Fruit fly (Drosophila melanogaster) whole organism, embryonic: ENCODE measurements around the gene zfh2.
A peak's percentile ranks its signal among the peaks of the same experiment; 100 is the strongest.

ENCODE experiments used
- B-H1 ChIP-seq: fragments of 200-800 bp; sonication (Bioruptor generic); IDR thresholded peaks from 3 replicates; pipeline ENCODE4 v1.3.6; 2022; ENCODE audit warnings: missing biosample characterization, missing genetic modification characterization
- CG11504 ChIP-seq: fragments of 200-800 bp; sonication (Bioruptor generic); optimal IDR thresholded peaks from 3 replicates; lab custom pipeline; 2019; ENCODE audit warnings: missing biosample characterization, mild to moderate bottlenecking, missing genetic modification characterization, moderate library complexity
- CG11723 ChIP-seq: fragments of 200-800 bp; sonication (Bioruptor generic); optimal IDR thresholded peaks from 2 replicates; lab custom pipeline; 2017; ENCODE audit warnings: missing biosample characterization, mild to moderate bottlenecking, missing genetic modification characterization
- CG13894 ChIP-seq: fragments of 200-800 bp; sonication (Bioruptor generic); optimal IDR thresholded peaks from 3 replicates; lab custom pipeline; 2018; ENCODE audit warnings: missing biosample characterization, mild to moderate bottlenecking, missing genetic modification characterization, moderate library complexity
- CG14667 ChIP-seq: fragments of 200-800 bp; sonication (Bioruptor generic); IDR thresholded peaks from 2 replicates; pipeline ENCODE4 v1.3.6; 2022; ENCODE audit warnings: missing biosample characterization, missing genetic modification characterization
- CG14710 ChIP-seq: fragments of 200-800 bp; sonication (Bioruptor generic); optimal IDR thresholded peaks from 3 replicates; lab custom pipeline; 2019; ENCODE audit warnings: missing biosample characterization, mild to moderate bottlenecking, missing genetic modification characterization, moderate library complexity
- CG2875 ChIP-seq: fragments of 200-800 bp; sonication (Bioruptor generic); optimal IDR thresholded peaks from 2 replicates; lab custom pipeline; 2017; ENCODE audit warnings: missing biosample characterization, mild to moderate bottlenecking, missing genetic modification characterization, missing genetic modification reagents
- CG3065 ChIP-seq: fragments of 200-800 bp; sonication (Bioruptor generic); optimal IDR thresholded peaks from 2 replicates; lab custom pipeline; 2016; ENCODE audit warnings: missing biosample characterization, missing genetic modification characterization
- CG33557 ChIP-seq: fragments of 200-800 bp; sonication (Bioruptor generic); optimal IDR thresholded peaks from 2 replicates; lab custom pipeline; 2019; ENCODE audit warnings: missing biosample characterization, mild to moderate bottlenecking, missing genetic modification characterization, moderate library complexity
- CG34376 ChIP-seq: fragments of 200-800 bp; sonication (Bioruptor generic); optimal IDR thresholded peaks from 2 replicates; lab custom pipeline; 2018; ENCODE audit warnings: missing biosample characterization, mild to moderate bottlenecking, missing genetic modification characterization
- CG34422 ChIP-seq: fragments of 200-800 bp; sonication (Bioruptor generic); IDR thresholded peaks from 3 replicates; pipeline ENCODE4 v1.3.6; 2022; ENCODE audit warnings: missing biosample characterization, missing genetic modification characterization
- CG3838 ChIP-seq: fragments of 200-800 bp; sonication (Bioruptor generic); optimal IDR thresholded peaks from 3 replicates; lab custom pipeline; 2016; ENCODE audit warnings: missing biosample characterization, missing genetic modification characterization
- CG4282 ChIP-seq: fragments of 200-800 bp; sonication (Bioruptor generic); optimal IDR thresholded peaks from 2 replicates; lab custom pipeline; 2016; ENCODE audit warnings: missing biosample characterization, missing genetic modification characterization
- CG4404 ChIP-seq: fragments of 200-800 bp; sonication (Bioruptor generic); IDR thresholded peaks from 2 replicates; pipeline ENCODE4 v1.3.6; 2022; ENCODE audit warnings: missing biosample characterization, missing genetic modification characterization
- CG6791 ChIP-seq: fragments of 200-800 bp; sonication (Bioruptor generic); IDR thresholded peaks from 3 replicates; pipeline ENCODE4 v1.3.6; 2022; ENCODE audit warnings: missing biosample characterization, missing genetic modification characterization; ENCODE audit not compliant: partially characterized antibody
- CG8359 ChIP-seq: fragments of 200-800 bp; sonication (Bioruptor generic); optimal IDR thresholded peaks from 2 replicates; lab custom pipeline; 2017; ENCODE audit warnings: missing biosample characterization, mild to moderate bottlenecking, missing genetic modification characterization, borderline replicate concordance
- CG9932 ChIP-seq: fragments of 200-800 bp; sonication (Bioruptor generic); IDR thresholded peaks from 2 replicates; pipeline ENCODE4 v1.3.6; 2022; ENCODE audit warnings: missing biosample characterization, missing genetic modification characterization
- CkIIα-i1 ChIP-seq: fragments of 200-800 bp; sonication (Bioruptor generic); IDR thresholded peaks from 2 replicates; pipeline ENCODE4 v1.3.6; 2022; ENCODE audit warnings: missing biosample characterization, missing genetic modification characterization
- CrebB ChIP-seq: fragments of 200-800 bp; sonication (Bioruptor generic); optimal IDR thresholded peaks from 3 replicates; lab custom pipeline; 2018; ENCODE audit warnings: missing biosample characterization, mild to moderate bottlenecking, missing genetic modification characterization
- Ets65A ChIP-seq: fragments of 200-800 bp; sonication (Bioruptor generic); peaks from one replicate; lab custom pipeline; 2016; ENCODE audit warnings: missing biosample characterization, missing genetic modification characterization
- Gug ChIP-seq: fragments of 200-800 bp; sonication (Bioruptor generic); IDR thresholded peaks from 4 replicates; pipeline ENCODE4 v1.3.6; 2022; ENCODE audit warnings: missing biosample characterization, missing genetic modification characterization
- HLH4C ChIP-seq: fragments of 200-800 bp; sonication (Bioruptor generic); IDR thresholded peaks from 3 replicates; pipeline ENCODE4 v1.3.6; 2022; ENCODE audit warnings: missing biosample characterization, missing genetic modification characterization; ENCODE audit not compliant: partially characterized antibody
- HmgZ ChIP-seq: fragments of 200-800 bp; sonication (Bioruptor generic); optimal IDR thresholded peaks from 2 replicates; lab custom pipeline; 2018; ENCODE audit warnings: missing biosample characterization, mild to moderate bottlenecking, missing genetic modification characterization
- Hr51 ChIP-seq, 2 experiments: fragments of 200-800 bp; sonication (Bioruptor generic); optimal IDR thresholded peaks; 2 replicates in 1 of 2; 3 replicates in 1 of 2; lab custom pipeline; 2016 to 2018; ENCODE audit warnings: missing biosample characterization in 2 of 2, missing genetic modification characterization in 2 of 2, mild to moderate bottlenecking in 1 of 2, moderate library complexity in 1 of 2
- Lhr ChIP-seq: fragments of 200-800 bp; sonication (Bioruptor generic); optimal IDR thresholded peaks from 3 replicates; lab custom pipeline; 2017; ENCODE audit warnings: mild to moderate bottlenecking, missing biosample characterization, missing genetic modification reagents, missing genetic modification characterization
- Mad ChIP-seq: fragments of 200-800 bp; sonication (Bioruptor generic); optimal IDR thresholded peaks from 2 replicates; lab custom pipeline; 2016; ENCODE audit warnings: missing biosample characterization, missing genetic modification characterization
- Meics ChIP-seq: fragments of 200-800 bp; sonication (Bioruptor generic); optimal IDR thresholded peaks from 2 replicates; lab custom pipeline; 2017; ENCODE audit warnings: missing biosample characterization, mild to moderate bottlenecking, missing genetic modification characterization
- Trl ChIP-seq, 3 experiments: fragments of >200 bp in 2 of 3; fragments of 200-800 bp in 1 of 3; sonication (Bioruptor generic) in 1 of 3; optimal IDR thresholded peaks; 2 replicates in 1 of 3; 3 replicates in 2 of 3; lab custom pipeline; 2016 to 2017; ENCODE audit warnings: missing biosample characterization in 1 of 3, missing genetic modification characterization in 1 of 3
- bcd ChIP-seq: fragments of 200-800 bp; sonication (Bioruptor generic); optimal IDR thresholded peaks from 2 replicates; lab custom pipeline; 2017; ENCODE audit warnings: missing biosample characterization, mild to moderate bottlenecking, missing genetic modification characterization
- bsh ChIP-seq, 2 experiments: fragments of 200-800 bp; sonication (Bioruptor generic); optimal IDR thresholded peaks; 2 replicates each; lab custom pipeline; 2017 to 2018; ENCODE audit warnings: mild to moderate bottlenecking in 2 of 2, missing biosample characterization in 2 of 2, missing genetic modification characterization in 2 of 2, moderate library complexity in 1 of 2
- cas ChIP-seq: fragments of 200-800 bp; sonication (Bioruptor generic); IDR thresholded peaks from 2 replicates; pipeline ENCODE4 v1.3.6; 2022; ENCODE audit warnings: missing biosample characterization, missing genetic modification characterization
- chm ChIP-seq: fragments of 200-800 bp; sonication (Bioruptor generic); IDR thresholded peaks from 2 replicates; pipeline ENCODE4 v1.3.6; 2022; ENCODE audit warnings: missing biosample characterization, missing genetic modification characterization
- dysf ChIP-seq: fragments of 200-800 bp; sonication (Bioruptor generic); IDR thresholded peaks from 3 replicates; pipeline ENCODE4 v1.3.6; 2022; ENCODE audit warnings: missing biosample characterization, missing genetic modification characterization
- fu2 ChIP-seq: fragments of 200-800 bp; sonication (Bioruptor generic); optimal IDR thresholded peaks from 2 replicates; lab custom pipeline; 2016; ENCODE audit warnings: missing biosample characterization, missing genetic modification characterization
- gcm2 ChIP-seq: fragments of 200-800 bp; sonication (Bioruptor generic); optimal IDR thresholded peaks from 2 replicates; lab custom pipeline; 2016; ENCODE audit warnings: missing biosample characterization, missing genetic modification characterization
- grau ChIP-seq: fragments of 200-800 bp; optimal IDR thresholded peaks from 3 replicates; lab custom pipeline; 2019; ENCODE audit warnings: missing biosample characterization, mild to moderate bottlenecking, missing genetic modification characterization, moderate library complexity
- gro ChIP-seq: fragments of 200-800 bp; sonication (Bioruptor generic); optimal IDR thresholded peaks from 2 replicates; lab custom pipeline; 2016; ENCODE audit warnings: missing biosample characterization, missing genetic modification characterization
- inv ChIP-seq: fragments of 200-800 bp; sonication (Bioruptor generic); IDR thresholded peaks from 2 replicates; pipeline ENCODE4 v1.3.6; 2022; ENCODE audit warnings: missing biosample characterization, missing genetic modification characterization; ENCODE audit not compliant: partially characterized antibody
- kah ChIP-seq: fragments of 200-800 bp; sonication (Bioruptor generic); optimal IDR thresholded peaks from 2 replicates; lab custom pipeline; 2018; ENCODE audit warnings: missing biosample characterization, mild to moderate bottlenecking, missing genetic modification characterization
- kay ChIP-seq: fragments of 200-800 bp; sonication (Bioruptor generic); optimal IDR thresholded peaks from 2 replicates; lab custom pipeline; 2016; ENCODE audit warnings: missing biosample characterization, missing genetic modification characterization
- oc ChIP-seq: fragments of 200-800 bp; sonication (Bioruptor generic); optimal IDR thresholded peaks from 2 replicates; lab custom pipeline; 2018; ENCODE audit warnings: missing biosample characterization, mild to moderate bottlenecking, missing genetic modification characterization, moderate library complexity
- pb ChIP-seq: fragments of 200-800 bp; sonication (Bioruptor generic); optimal IDR thresholded peaks from 3 replicates; lab custom pipeline; 2016; ENCODE audit warnings: missing biosample characterization, missing genetic modification characterization
- peb ChIP-seq: fragments of 200-800 bp; sonication (Bioruptor generic); IDR thresholded peaks from 2 replicates; pipeline ENCODE4 v1.3.6; 2022; ENCODE audit warnings: missing biosample characterization, missing genetic modification characterization
- ssp ChIP-seq: fragments of 200-800 bp; sonication (Bioruptor generic); IDR thresholded peaks from 2 replicates; pipeline ENCODE4 v1.3.6; 2022; ENCODE audit warnings: missing biosample characterization, missing genetic modification characterization
- stc ChIP-seq: fragments of 200-800 bp; sonication (Bioruptor generic); IDR thresholded peaks from 2 replicates; pipeline ENCODE4 v1.3.6; 2022; ENCODE audit warnings: missing biosample characterization, missing genetic modification characterization
- tll ChIP-seq, 2 experiments: fragments of 200-800 bp in 1 of 2; fragments of >200 bp in 1 of 2; sonication (Bioruptor generic) in 1 of 2; optimal IDR thresholded peaks; 2 replicates each; lab custom pipeline; 2017 to 2019; ENCODE audit warnings: missing biosample characterization in 2 of 2, missing genetic modification characterization in 2 of 2, mild to moderate bottlenecking in 1 of 2, moderate library complexity in 1 of 2
- toy ChIP-seq: fragments of 200-800 bp; sonication (Bioruptor generic); IDR thresholded peaks from 2 replicates; pipeline ENCODE4 v1.3.6; 2022; ENCODE audit warnings: missing biosample characterization, missing genetic modification characterization
- unpg ChIP-seq: fragments of 200-800 bp; sonication (Bioruptor generic); optimal IDR thresholded peaks from 3 replicates; lab custom pipeline; 2018; ENCODE audit warnings: missing biosample characterization, mild to moderate bottlenecking, missing genetic modification characterization, moderate library complexity
- vfl ChIP-seq: fragments of 200-800 bp; sonication (Bioruptor generic); optimal IDR thresholded peaks from 2 replicates; lab custom pipeline; 2016; ENCODE audit warnings: missing biosample characterization, missing genetic modification characterization
- vnd ChIP-seq: fragments of 200-800 bp; sonication (Bioruptor generic); IDR thresholded peaks from 3 replicates; pipeline ENCODE4 v1.3.6; 2022; ENCODE audit warnings: missing biosample characterization, missing genetic modification characterization; ENCODE audit not compliant: partially characterized antibody

Gene zfh2

dm6 chr4:486435-486834, 15.2 kb upstream of the zfh2 start (continued):
- TF ChIP-seq stc (no peak; the same call in 1 of the 2 replicates), peb (GFP tag; lab: Robert Waterston, UW) (no peak), CG9932 (GFP tag; lab: Robert Waterston, UW) (no peak), bsh (GFP tag; optimal IDR thresholded peaks at IDR 0.05; lab: Kevin White, UChicago) (peak in 1 of 2 experiments; percentile 45), pb (GFP tag; lab: Kevin White, UChicago) (no peak), grau (peak; percentile 46), vfl (peak; percentile 3), CG4404 (GFP tag; lab: Robert Waterston, UW) (no peak), CG14667 (no peak), unpg (GFP tag; lab: Kevin White, UChicago) (peak; percentile 49), tll (GFP tag; optimal IDR thresholded peaks at IDR 0.05; lab: Kevin White, UChicago) (no peak), CG11504 (no peak), HLH4C (GFP tag; lab: Robert Waterston, UW) (peak; percentile 94), B-H1 (GFP tag; lab: Robert Waterston, UW) (no peak), CrebB (no peak), gro (GFP tag; lab: Kevin White, UChicago) (peak; percentile 74), inv (GFP tag; lab: Robert Waterston, UW) (peak; percentile 92), gcm2 (no peak), oc (tag; lab: Kevin White, UChicago) (no peak), CG11723 (GFP tag; lab: Kevin White, UChicago) (no peak), Ets65A (GFP tag; lab: Kevin White, UChicago) (peak; percentile 97), CG6791 (peak; percentile 97), CG3065 (GFP tag; lab: Kevin White, UChicago) (no peak), Hr51 (GFP tag; optimal IDR thresholded peaks at IDR 0.05; lab: Kevin White, UChicago) (peak; percentile 40 to 60), ssp (GFP tag; lab: Robert Waterston, UW) (no peak; the same call in 1 of the 2 replicates), CG3838 (GFP tag; lab: Kevin White, UChicago) (no peak), toy (no peak), chm (no peak), CG13894 (tag; lab: Kevin White, UChicago) (peak; percentile 89), CG33557 (no peak), HmgZ (peak; percentile 90), Gug (no peak), kah (GFP tag; lab: Kevin White, UChicago) (no peak), cas (no peak), fu2 (GFP tag; lab: Kevin White, UChicago) (peak; percentile 64), Mad (GFP tag; lab: Kevin White, UChicago) (no peak), CG34422 (no peak), CkIIα-i1 (GFP tag; lab: Robert Waterston, UW) (no peak), CG34376 (GFP tag; lab: Kevin White, UChicago) (peak; percentile 20), kay (no peak), dysf (GFP tag; lab: Robert Waterston, UW) (peak; percentile 44; the same call in 1 of the 3 replicates), CG2875 (GFP tag; lab: Kevin White, UChicago) (no peak), CG14710 (tag; lab: Kevin White, UChicago) (peak; percentile 71), Lhr (peak; percentile 97), Trl (optimal IDR thresholded peaks at IDR 0.05; lab: Kevin White, UChicago) (no peak), Trl (GFP tag; optimal IDR thresholded peaks at IDR 0.05; lab: Kevin White, UChicago) (peak; percentile 63), CG8359 (GFP tag; lab: Kevin White, UChicago) (no peak), CG4282 (GFP tag; lab: Kevin White, UChicago) (peak; percentile 26), Meics (GFP tag; lab: Kevin White, UChicago) (no peak), bcd (peak; percentile 58), vnd (peak; percentile 84)
